Worm (Caenorhabditis elegans) whole organism, L1 larva: Measurements from ENCODE around the gene srg-13.

Experiments
- efl-1 ChIP-seq, 4 experiments: fragments of 150-350 bp; optimal IDR thresholded peaks in 3 of 4; peaks in 1 of 4; 1 replicate in 1 of 4; 2 replicates in 3 of 4; lab custom pipeline; 2014; ENCODE audit warnings: missing biosample characterization in 2 of 4, missing genetic modification characterization in 2 of 4, missing genetic modification reagents in 2 of 4
- nhr-47 ChIP-seq: sonication (generic microtip); optimal IDR thresholded peaks from 2 replicates; lab custom pipeline; 2016; ENCODE audit warnings: mild to moderate bottlenecking, missing genetic modification characterization, moderate library complexity, missing compliant biosample characterization

DNA sequence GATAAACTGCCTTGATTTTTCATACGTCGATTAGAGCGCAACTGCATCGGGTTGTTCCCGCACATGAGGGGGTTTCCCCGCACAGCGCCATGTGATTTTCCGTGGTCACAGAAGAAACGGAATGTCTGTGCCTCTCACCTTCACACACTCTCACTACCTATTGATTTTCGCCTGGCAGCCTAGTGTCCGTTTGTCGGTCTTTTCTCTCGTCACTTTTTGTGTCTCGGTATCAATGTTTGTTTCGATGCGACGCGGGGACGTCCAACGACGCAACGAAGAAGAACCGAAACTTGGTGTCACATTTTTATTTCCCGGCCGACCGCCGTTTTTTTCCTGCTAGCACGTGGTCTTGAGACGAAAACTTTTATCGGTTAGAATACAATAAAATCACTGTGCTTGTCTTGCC is 22.7 kb upstream of the srg-13 start:
- TF ChIP-seq efl-1 (optimal IDR thresholded peaks at IDR 0.05; lab: Kevin White, UChicago) (peak; percentile 86 to 91), efl-1 (GFP tag; optimal IDR thresholded peaks at IDR 0.05 in 1 of 2; lab: Kevin White, UChicago) (peak; percentile 72 to 97), nhr-47 (tag; lab: Kevin White, UChicago) (peak; percentile 94)
